Fruit fly (Drosophila melanogaster): ENCODE results near the gene CG6126.

dm6 chr3R:16173500-16173899 lies 29.4 kb downstream of the CG6126 start:
- no peak for TF ChIP-seq Dll (optimal IDR thresholded peaks at IDR 0.05)
- TF ChIP-seq usp (GFP tag; optimal IDR thresholded peaks at IDR 0.05): no peak
- no peak for TF ChIP-seq EcR (GFP tag; optimal IDR thresholded peaks at IDR 0.05)

Measured in whole organism.